Worm (Caenorhabditis elegans) whole organism, young adult: ENCODE data around the gene Y39B6A.1.
A peak's percentile ranks its signal among the peaks of the same experiment; 100 is the strongest.

Experiments used
- C06A6.2 ChIP-seq: fragments of 200-800 bp; sonication (Bioruptor generic); conservative IDR thresholded peaks from 2 replicates; pipeline ENCODE4 v1.3.6; 2022; ENCODE audit warnings: missing genetic modification characterization, missing compliant biosample characterization
- Y56A3A.18 ChIP-seq: fragments of 200-800 bp; sonication (Bioruptor generic); IDR thresholded peaks from 2 replicates; pipeline ENCODE4 v1.3.6; 2022; ENCODE audit warnings: missing genetic modification reagents, missing genetic modification characterization, missing compliant biosample characterization
- Y79H2A.3 ChIP-seq: fragments of 200-800 bp; sonication (Bioruptor generic); conservative IDR thresholded peaks from 2 replicates; pipeline ENCODE4 v1.3.6; 2022; ENCODE audit warnings: missing genetic modification reagents, missing genetic modification characterization, missing compliant biosample characterization
- ama-1 ChIP-seq, 3 experiments: fragments of 150-350 bp in 1 of 3; sonication (generic microtip) in 2 of 3; optimal IDR thresholded peaks; 2 replicates each; lab custom pipeline; 2014 to 2018; ENCODE audit warnings: missing biosample characterization in 2 of 3, missing genetic modification characterization in 2 of 3, missing genetic modification reagents in 2 of 3
- bed-1 ChIP-seq: fragments of 200-800 bp; sonication (Bioruptor generic); IDR thresholded peaks from 2 replicates; pipeline ENCODE4 v1.3.6; 2022; ENCODE audit warnings: missing genetic modification reagents, missing genetic modification characterization, missing compliant biosample characterization
- ccch-3 ChIP-seq: fragments of 200-800 bp; sonication (Bioruptor generic); optimal IDR thresholded peaks from 2 replicates; lab custom pipeline; 2018; ENCODE audit warnings: mild to moderate bottlenecking, missing genetic modification characterization, missing compliant biosample characterization
- die-1 ChIP-seq: sonication (generic microtip); optimal IDR thresholded peaks from 2 replicates; lab custom pipeline; 2016; ENCODE audit warnings: missing genotype, mild to moderate bottlenecking, missing genetic modification characterization, missing compliant biosample characterization
- hmg-20 ChIP-seq: fragments of 200-800 bp; sonication (Bioruptor generic); IDR thresholded peaks from 2 replicates; pipeline ENCODE4 v1.3.6; 2022; ENCODE audit warnings: missing genetic modification reagents, missing genetic modification characterization, missing compliant biosample characterization
- let-526 ChIP-seq: fragments of 200-800 bp; sonication (Bioruptor generic); IDR thresholded peaks from 2 replicates; pipeline ENCODE4 v1.3.6; 2022; ENCODE audit warnings: missing genetic modification reagents, missing genetic modification characterization, missing compliant biosample characterization
- nfya-1 ChIP-seq: sonication (generic microtip); optimal IDR thresholded peaks from 2 replicates; lab custom pipeline; 2017; ENCODE audit warnings: antibody characterized with exemption, missing compliant biosample characterization, missing genetic modification characterization, borderline replicate concordance; ENCODE audit not compliant: insufficient read depth
- pha-4 ChIP-seq: fragments of 150-350 bp; sonication (generic microtip); optimal IDR thresholded peaks from 2 replicates; lab custom pipeline; 2014; ENCODE audit warnings: missing biosample characterization, missing genetic modification reagents, missing genetic modification characterization
- unc-62 ChIP-seq: fragments of 150-350 bp; optimal IDR thresholded peaks from 2 replicates; lab custom pipeline; 2014; ENCODE audit warnings: missing biosample characterization, missing genetic modification reagents, missing genetic modification characterization

DNA sequence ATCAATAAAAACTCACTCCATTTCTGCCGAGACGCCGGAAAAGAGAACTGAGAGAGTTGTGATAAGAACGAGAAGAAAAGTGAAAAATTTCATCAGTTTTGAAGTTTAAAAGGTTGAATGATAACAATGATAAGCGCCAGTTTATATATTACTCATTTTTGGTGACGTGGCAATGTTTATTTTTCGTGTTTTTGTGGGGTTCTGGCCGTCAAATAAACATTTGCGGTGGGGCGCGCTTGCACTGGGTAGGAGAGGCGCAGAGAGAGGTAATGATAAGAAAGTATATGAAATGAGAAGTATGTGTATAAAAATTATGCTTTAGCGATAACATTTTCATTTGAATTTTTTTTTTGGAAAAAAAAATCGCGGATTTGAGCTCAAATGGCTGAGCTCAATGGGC lies 44.7 kb downstream of the Y39B6A.1 start, which contains the start of gene Y39B6A.5:
- TF ChIP-seq let-526 (GFP tag; lab: Robert Waterston, UW) = no peak
- no peak for TF ChIP-seq nfya-1 (tag; lab: Kevin White, UChicago)
- TF ChIP-seq C06A6.2 (GFP tag; lab: Robert Waterston, UW) = no peak
- TF ChIP-seq pha-4 (tag; lab: Kevin White, UChicago) = peak; percentile 84
- no peak for TF ChIP-seq bed-1 (GFP tag; lab: Robert Waterston, UW)
- TF ChIP-seq Y56A3A.18 (GFP tag; lab: Robert Waterston, UW) = no peak
- no peak for TF ChIP-seq die-1 (tag; lab: Kevin White, UChicago)
- no peak for TF ChIP-seq ama-1 (optimal IDR thresholded peaks at IDR 0.05; lab: Kevin White, UChicago)
- TF ChIP-seq ama-1 (GFP tag; optimal IDR thresholded peaks at IDR 0.05; lab: Kevin White, UChicago) = no peak
- no peak for TF ChIP-seq ccch-3 (GFP tag; lab: Kevin White, UChicago)
- TF ChIP-seq hmg-20 (GFP tag; lab: Robert Waterston, UW) = no peak
- TF ChIP-seq Y79H2A.3 = no peak
- TF ChIP-seq unc-62 = peak; percentile 47
